Fruit fly (Drosophila melanogaster) whole organism, embryonic: ENCODE results near the gene Bet3.

Source experiments
- CG17912 ChIP-seq: fragments of 200-800 bp; sonication (Bioruptor generic); optimal IDR thresholded peaks from 2 replicates; lab custom pipeline; 2018; ENCODE audit warnings: missing biosample characterization, mild to moderate bottlenecking, missing genetic modification characterization
- Optix ChIP-seq: fragments of 200-800 bp; sonication (Bioruptor generic); IDR thresholded peaks from 3 replicates; pipeline ENCODE4 v1.3.6; 2022; ENCODE audit warnings: missing biosample characterization, missing genetic modification characterization
- fd64A ChIP-seq: fragments of 200-800 bp; sonication (Bioruptor generic); optimal IDR thresholded peaks from 3 replicates; lab custom pipeline; 2018; ENCODE audit warnings: missing biosample characterization, mild to moderate bottlenecking, missing genetic modification characterization
- gsb-n ChIP-seq: fragments of 200-800 bp; sonication (Bioruptor generic); optimal IDR thresholded peaks from 3 replicates; lab custom pipeline; 2018; ENCODE audit warnings: missing biosample characterization, mild to moderate bottlenecking, missing genetic modification characterization
- lab ChIP-seq: fragments of 200-800 bp; sonication (Bioruptor generic); optimal IDR thresholded peaks from 3 replicates; lab custom pipeline; 2017; ENCODE audit warnings: missing biosample characterization, missing genetic modification characterization, mild to moderate bottlenecking, moderate library complexity, missing genetic modification reagents

DNA sequence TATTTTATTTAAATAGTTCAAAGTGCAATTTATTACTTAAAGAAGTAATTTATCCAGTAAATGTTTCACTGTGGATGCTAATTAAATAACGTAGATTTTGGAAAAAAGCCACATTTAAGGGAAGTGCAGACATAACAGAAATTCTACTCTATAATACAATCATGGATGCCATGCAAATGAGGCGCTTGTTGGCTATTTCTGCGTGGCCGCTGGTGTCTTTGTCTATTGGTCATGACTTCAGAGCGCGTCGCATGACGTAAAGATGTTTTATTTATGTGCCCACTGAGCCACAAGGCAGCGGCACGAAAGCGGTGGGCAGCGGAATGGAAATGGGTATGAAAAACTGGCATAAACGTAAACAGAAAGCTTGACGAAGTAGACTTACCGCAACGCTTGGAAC, 16.2 kb downstream of the Bet3 start:
- TF ChIP-seq gsb-n (tag; lab: Kevin White, UChicago) (no peak), Optix (GFP tag; lab: Robert Waterston, UW) (no peak), fd64A (GFP tag; lab: Kevin White, UChicago) (no peak), CG17912 (no peak), lab (GFP tag; lab: Kevin White, UChicago) (peak; percentile 40)
